Worm (Caenorhabditis elegans) whole organism, L2 larva: ENCODE results near the gene B0336.7.

Experiments used
- C34F6.9 ChIP-seq: fragments of 150-350 bp; optimal IDR thresholded peaks from 2 replicates; lab custom pipeline; 2014; ENCODE audit warnings: missing biosample characterization, missing genetic modification characterization
- F13H6.1 ChIP-seq: sonication (generic microtip); optimal IDR thresholded peaks from 2 replicates; lab custom pipeline; 2016; ENCODE audit warnings: missing genetic modification characterization, missing compliant biosample characterization
- R02D3.7 ChIP-seq: fragments of 150-350 bp; optimal IDR thresholded peaks from 2 replicates; lab custom pipeline; 2014; ENCODE audit warnings: missing biosample characterization, missing genetic modification characterization
- Y55F3AM.14 ChIP-seq: fragments of 200-800 bp; sonication (Bioruptor generic); optimal IDR thresholded peaks from 2 replicates; lab custom pipeline; 2018; ENCODE audit warnings: mild to moderate bottlenecking, missing genetic modification characterization, missing compliant biosample characterization
- ZK546.5 ChIP-seq: sonication (generic microtip); optimal IDR thresholded peaks from 2 replicates; lab custom pipeline; 2017; ENCODE audit warnings: missing biosample characterization, missing genetic modification characterization
- alr-1 ChIP-seq: fragments of 150-350 bp; optimal IDR thresholded peaks from 2 replicates; lab custom pipeline; 2014; ENCODE audit warnings: missing biosample characterization, missing genetic modification characterization
- aly-2 ChIP-seq: fragments of 150-350 bp; optimal IDR thresholded peaks from 2 replicates; lab custom pipeline; 2014; ENCODE audit warnings: missing biosample characterization, missing genetic modification characterization
- ama-1 ChIP-seq: fragments of 150-350 bp; optimal IDR thresholded peaks from 2 replicates; lab custom pipeline; 2018; ENCODE audit warnings: inconsistent platforms
- blmp-1 ChIP-seq: sonication (generic microtip); optimal IDR thresholded peaks from 2 replicates; lab custom pipeline; 2017; ENCODE audit warnings: missing genetic modification characterization, mild to moderate bottlenecking, missing compliant biosample characterization, antibody characterized with exemption, moderate library complexity; ENCODE audit not compliant: insufficient read depth
- ceh-16 ChIP-seq: fragments of 150-350 bp; optimal IDR thresholded peaks from 2 replicates; lab custom pipeline; 2014; ENCODE audit warnings: missing biosample characterization, missing genetic modification characterization
- ceh-82 ChIP-seq: fragments of 150-350 bp; optimal IDR thresholded peaks from 2 replicates; lab custom pipeline; 2014; ENCODE audit warnings: missing biosample characterization, missing genetic modification characterization
- crh-2 ChIP-seq: sonication (generic microtip); optimal IDR thresholded peaks from 2 replicates; lab custom pipeline; 2017; ENCODE audit warnings: missing biosample characterization, missing genetic modification characterization
- dmd-4 ChIP-seq: sonication (generic microtip); optimal IDR thresholded peaks from 2 replicates; lab custom pipeline; 2017; ENCODE audit warnings: missing biosample characterization, missing genetic modification characterization
- egl-27 ChIP-seq: sonication (generic microtip); optimal IDR thresholded peaks from 3 replicates; lab custom pipeline; 2017; ENCODE audit warnings: missing biosample characterization, missing genetic modification reagents, missing genetic modification characterization
- elt-1 ChIP-seq: fragments of 150-350 bp; optimal IDR thresholded peaks from 2 replicates; lab custom pipeline; 2014; ENCODE audit warnings: missing biosample characterization, missing genetic modification characterization
- elt-3 ChIP-seq: sonication (generic microtip); optimal IDR thresholded peaks from 2 replicates; lab custom pipeline; 2017; ENCODE audit warnings: missing biosample characterization, missing genetic modification characterization
- fos-1 ChIP-seq: fragments of 150-350 bp; optimal IDR thresholded peaks from 2 replicates; lab custom pipeline; 2014; ENCODE audit warnings: missing biosample characterization, missing genetic modification characterization
- gmeb-1 ChIP-seq: fragments of 150-350 bp; optimal IDR thresholded peaks from 2 replicates; lab custom pipeline; 2014; ENCODE audit warnings: missing biosample characterization, missing genetic modification characterization
- lin-11 ChIP-seq: fragments of 150-350 bp; sonication (generic microtip); optimal IDR thresholded peaks from 2 replicates; lab custom pipeline; 2014; ENCODE audit warnings: missing biosample characterization, missing genetic modification characterization, inconsistent platforms, mixed read lengths
- lin-13 ChIP-seq: fragments of 150-350 bp; optimal IDR thresholded peaks from 2 replicates; lab custom pipeline; 2014; ENCODE audit warnings: missing biosample characterization, missing genetic modification reagents, missing genetic modification characterization
- lin-39 ChIP-seq: fragments of 150-350 bp; optimal IDR thresholded peaks from 2 replicates; lab custom pipeline; 2014; ENCODE audit warnings: missing biosample characterization, missing genetic modification reagents, missing genetic modification characterization
- lsy-2 ChIP-seq, 2 experiments: fragments of 150-350 bp in 1 of 2; sonication (generic microtip) in 1 of 2; optimal IDR thresholded peaks; 2 replicates each; lab custom pipeline; 2014 to 2017; ENCODE audit warnings: missing biosample characterization in 2 of 2, missing genetic modification characterization in 2 of 2
- mab-5 ChIP-seq: fragments of 150-350 bp; optimal IDR thresholded peaks from 2 replicates; lab custom pipeline; 2014; ENCODE audit warnings: missing biosample characterization, missing genetic modification characterization
- mbf-1 ChIP-seq: sonication (generic microtip); optimal IDR thresholded peaks from 2 replicates; lab custom pipeline; 2017; ENCODE audit warnings: missing biosample characterization, missing genetic modification characterization
- mdl-1 ChIP-seq, 2 experiments: fragments of 150-350 bp in 1 of 2; sonication (generic microtip) in 1 of 2; optimal IDR thresholded peaks; 2 replicates each; lab custom pipeline; 2017; ENCODE audit warnings: missing biosample characterization in 2 of 2, missing genetic modification characterization in 2 of 2
- nhr-10 ChIP-seq: sonication (generic microtip); optimal IDR thresholded peaks from 2 replicates; lab custom pipeline; 2017; ENCODE audit warnings: missing biosample characterization, missing genetic modification characterization
- nhr-11 ChIP-seq: fragments of 150-350 bp; optimal IDR thresholded peaks from 2 replicates; lab custom pipeline; 2014; ENCODE audit warnings: missing biosample characterization, missing genetic modification characterization
- nhr-12 ChIP-seq: fragments of 150-350 bp; optimal IDR thresholded peaks from 2 replicates; lab custom pipeline; 2014; ENCODE audit warnings: missing biosample characterization, missing genetic modification characterization
- nhr-129 ChIP-seq: fragments of 150-350 bp; optimal IDR thresholded peaks from 2 replicates; lab custom pipeline; 2014; ENCODE audit warnings: missing biosample characterization, missing genetic modification characterization
- nhr-21 ChIP-seq: fragments of 150-350 bp; optimal IDR thresholded peaks from 2 replicates; lab custom pipeline; 2014; ENCODE audit warnings: missing biosample characterization, missing genetic modification characterization
- nhr-23 ChIP-seq: fragments of 150-350 bp; optimal IDR thresholded peaks from 2 replicates; lab custom pipeline; 2014; ENCODE audit warnings: missing biosample characterization, missing genetic modification reagents, missing genetic modification characterization
- nhr-237 ChIP-seq: fragments of 150-350 bp; optimal IDR thresholded peaks from 2 replicates; lab custom pipeline; 2014; ENCODE audit warnings: missing biosample characterization, missing genetic modification characterization
- nhr-25 ChIP-seq: fragments of 150-350 bp; sonication (generic microtip); optimal IDR thresholded peaks from 3 replicates; lab custom pipeline; 2014; ENCODE audit warnings: missing biosample characterization, missing genetic modification characterization
- nhr-6 ChIP-seq: fragments of 150-350 bp; optimal IDR thresholded peaks from 2 replicates; lab custom pipeline; 2014; ENCODE audit warnings: missing biosample characterization, missing genetic modification characterization
- nhr-77 ChIP-seq: fragments of 150-350 bp; optimal IDR thresholded peaks from 2 replicates; lab custom pipeline; 2014; ENCODE audit warnings: missing biosample characterization, missing genetic modification characterization
- peb-1 ChIP-seq: fragments of 150-350 bp; optimal IDR thresholded peaks from 2 replicates; lab custom pipeline; 2014; ENCODE audit warnings: missing biosample characterization, missing genetic modification characterization
- sem-4 ChIP-seq: fragments of 150-350 bp; optimal IDR thresholded peaks from 2 replicates; lab custom pipeline; 2014; ENCODE audit warnings: missing biosample characterization, missing genetic modification reagents, missing genetic modification characterization
- skn-1 ChIP-seq: sonication (generic microtip); optimal IDR thresholded peaks from 2 replicates; lab custom pipeline; 2017; ENCODE audit warnings: missing biosample characterization, missing genetic modification characterization
- sma-3 ChIP-seq: sonication (generic microtip); optimal IDR thresholded peaks from 2 replicates; lab custom pipeline; 2016; ENCODE audit warnings: missing genetic modification reagents, missing genetic modification characterization, missing compliant biosample characterization
- sma-9 ChIP-seq, 2 experiments: fragments of 150-350 bp in 1 of 2; sonication (generic microtip) in 1 of 2; optimal IDR thresholded peaks; 2 replicates each; lab custom pipeline; 2014 to 2016; ENCODE audit warnings: missing genetic modification characterization in 2 of 2, mild to moderate bottlenecking in 1 of 2, missing biosample characterization in 1 of 2, missing compliant biosample characterization in 1 of 2, missing genetic modification reagents in 1 of 2, moderate library complexity in 1 of 2
- snpc-4 ChIP-seq: fragments of 150-350 bp; optimal IDR thresholded peaks from 2 replicates; lab custom pipeline; 2014; ENCODE audit warnings: missing biosample characterization, missing genetic modification characterization
- unc-39 ChIP-seq: fragments of 150-350 bp; optimal IDR thresholded peaks from 2 replicates; lab custom pipeline; 2014; ENCODE audit warnings: missing biosample characterization, missing genetic modification characterization
- unc-55 ChIP-seq: fragments of 150-350 bp; sonication (generic microtip); optimal IDR thresholded peaks from 3 replicates; lab custom pipeline; 2014; ENCODE audit warnings: missing biosample characterization, missing genetic modification reagents, missing genetic modification characterization
- unc-62 ChIP-seq: fragments of 150-350 bp; optimal IDR thresholded peaks from 2 replicates; lab custom pipeline; 2014; ENCODE audit warnings: missing biosample characterization, missing genetic modification reagents, missing genetic modification characterization
- zag-1 ChIP-seq: fragments of 150-350 bp; optimal IDR thresholded peaks from 2 replicates; lab custom pipeline; 2014; ENCODE audit warnings: missing biosample characterization, missing genetic modification characterization
- ztf-1 ChIP-seq: fragments of 200-800 bp; sonication (Bioruptor generic); conservative IDR thresholded peaks from 2 replicates; pipeline ENCODE4 v1.3.6; 2022; ENCODE audit warnings: missing genetic modification characterization, missing compliant biosample characterization
- ztf-11 ChIP-seq: sonication (generic microtip); optimal IDR thresholded peaks from 2 replicates; lab custom pipeline; 2017; ENCODE audit warnings: missing biosample characterization, missing genetic modification characterization
- ztf-4 ChIP-seq: fragments of 150-350 bp; optimal IDR thresholded peaks from 2 replicates; lab custom pipeline; 2014; ENCODE audit warnings: missing biosample characterization, missing genetic modification characterization

Gene B0336.7

DNA sequence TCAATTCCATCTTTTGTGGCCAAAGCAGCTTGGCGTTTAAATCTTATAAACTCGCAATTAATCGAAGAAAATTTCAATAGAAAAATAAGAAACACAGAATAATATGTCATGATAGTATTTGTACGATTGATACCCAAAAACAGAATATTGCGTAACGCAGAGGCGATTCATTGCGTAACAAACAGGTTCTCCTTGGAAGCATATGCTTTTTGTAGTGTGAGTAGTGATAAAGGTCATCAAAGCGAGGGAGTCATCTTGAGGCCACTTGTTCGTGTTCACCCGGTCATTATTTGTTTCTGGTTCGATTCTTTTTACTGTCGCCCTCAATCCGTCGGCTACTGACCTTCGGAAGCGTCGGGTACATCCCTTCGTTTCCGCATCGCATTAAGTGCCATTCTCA is 36.2 kb downstream of the B0336.7 start, which contains the start of gene F54E7.6:
Gene F54E7.6, minus strand, starts transcription at position 110 of the 400 bp plus-strand sequence.
- TF ChIP-seq nhr-25 (tag; lab: Kevin White, UChicago) (peak; percentile 57), elt-1 (tag; lab: Kevin White, UChicago) (no peak)

DNA sequence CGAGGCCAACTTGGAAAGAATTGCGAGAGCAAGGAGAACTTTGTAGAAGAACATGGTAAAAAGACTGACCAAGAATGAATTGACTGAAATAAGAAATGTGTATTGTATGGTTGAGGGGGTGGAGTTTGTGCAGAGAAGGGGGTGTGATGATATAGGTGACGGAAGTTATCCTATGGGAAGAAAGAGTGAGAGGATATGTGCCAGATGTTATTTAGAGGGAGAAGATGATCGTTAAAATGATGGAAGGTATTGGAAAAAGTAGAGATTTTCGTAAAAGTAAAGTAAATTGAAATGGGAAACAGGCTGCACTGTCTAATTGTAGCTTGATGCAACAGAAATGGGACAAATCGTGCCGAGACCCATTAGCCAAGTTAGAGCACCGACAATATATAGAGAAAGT is 40.2 kb downstream of the B0336.7 start, which contains the start of gene sdz-21:
Gene sdz-21, minus strand, starts transcription at position 101 of the 400 bp plus-strand sequence.
- TF ChIP-seq nhr-25 (tag; lab: Kevin White, UChicago) (no peak), gmeb-1 (tag; lab: Kevin White, UChicago) (no peak), nhr-77 (tag; lab: Kevin White, UChicago) (no peak), dmd-4 (no peak), ceh-16 (tag; lab: Kevin White, UChicago) (no peak), C34F6.9 (tag; lab: Kevin White, UChicago) (no peak), nhr-6 (tag; lab: Kevin White, UChicago) (no peak)
- TF ChIP-seq, all 48 proteins: peak for 0

ce11 chrIII:5653692-5654105 is 43.5 kb downstream of the B0336.7 start:
- TF ChIP-seq nhr-10 (no peak), ztf-1 (GFP tag; lab: Robert Waterston, UW) (no peak), ztf-11 (tag; lab: Kevin White, UChicago) (no peak), nhr-21 (tag; lab: Kevin White, UChicago) (peak; percentile 69), blmp-1 (tag; lab: Kevin White, UChicago) (no peak), nhr-11 (no peak), snpc-4 (peak; percentile 96), crh-2 (tag; lab: Kevin White, UChicago) (peak; percentile 42), elt-3 (tag; lab: Kevin White, UChicago) (no peak), F13H6.1 (tag; lab: Kevin White, UChicago) (peak; percentile 38), R02D3.7 (tag; lab: Kevin White, UChicago) (no peak), sem-4 (tag; lab: Kevin White, UChicago) (no peak), nhr-6 (tag; lab: Kevin White, UChicago) (no peak), mbf-1 (tag; lab: Kevin White, UChicago) (no peak), nhr-12 (tag; lab: Kevin White, UChicago) (no peak), zag-1 (no peak), unc-62 (no peak), C34F6.9 (tag; lab: Kevin White, UChicago) (no peak), nhr-25 (tag; lab: Kevin White, UChicago) (no peak), ceh-82 (tag; lab: Kevin White, UChicago) (no peak), lin-39 (no peak), ZK546.5 (tag; lab: Kevin White, UChicago) (no peak), lsy-2 (tag; optimal IDR thresholded peaks at IDR 0.05; lab: Kevin White, UChicago) (peak in 1 of 2 experiments; percentile 37), nhr-77 (tag; lab: Kevin White, UChicago) (no peak), dmd-4 (no peak), fos-1 (tag; lab: Kevin White, UChicago) (peak; percentile 68), sma-3 (GFP tag; lab: Kevin White, UChicago) (peak; percentile 68), lin-11 (tag; lab: Kevin White, UChicago) (no peak), Y55F3AM.14 (GFP tag; lab: Kevin White, UChicago) (no peak), sma-9 (GFP tag; optimal IDR thresholded peaks at IDR 0.05; lab: Kevin White, UChicago) (peak; percentile 53), sma-9 (tag; optimal IDR thresholded peaks at IDR 0.05; lab: Kevin White, UChicago) (no peak), unc-55 (peak; percentile 24), egl-27 (tag; lab: Kevin White, UChicago) (no peak), gmeb-1 (tag; lab: Kevin White, UChicago) (peak; percentile 59), nhr-237 (tag; lab: Kevin White, UChicago) (no peak), ceh-16 (tag; lab: Kevin White, UChicago) (no peak), nhr-23 (tag; lab: Kevin White, UChicago) (no peak), elt-1 (tag; lab: Kevin White, UChicago) (no peak), nhr-129 (tag; lab: Kevin White, UChicago) (no peak), ztf-4 (tag; lab: Kevin White, UChicago) (no peak), ama-1 (lab: Kevin White, UChicago) (peak; percentile 86), aly-2 (no peak), skn-1 (tag; lab: Kevin White, UChicago) (no peak), mdl-1 (tag; optimal IDR thresholded peaks at IDR 0.05; lab: Kevin White, UChicago) (no peak), alr-1 (no peak), mab-5 (tag; lab: Kevin White, UChicago) (no peak), unc-39 (tag; lab: Kevin White, UChicago) (no peak), lin-13 (GFP tag; lab: Kevin White, UChicago) (peak; percentile 23), peb-1 (no peak)
